Fruit fly (Drosophila melanogaster): ENCODE data around the gene Nbr.

The Nbr gene

DNA sequence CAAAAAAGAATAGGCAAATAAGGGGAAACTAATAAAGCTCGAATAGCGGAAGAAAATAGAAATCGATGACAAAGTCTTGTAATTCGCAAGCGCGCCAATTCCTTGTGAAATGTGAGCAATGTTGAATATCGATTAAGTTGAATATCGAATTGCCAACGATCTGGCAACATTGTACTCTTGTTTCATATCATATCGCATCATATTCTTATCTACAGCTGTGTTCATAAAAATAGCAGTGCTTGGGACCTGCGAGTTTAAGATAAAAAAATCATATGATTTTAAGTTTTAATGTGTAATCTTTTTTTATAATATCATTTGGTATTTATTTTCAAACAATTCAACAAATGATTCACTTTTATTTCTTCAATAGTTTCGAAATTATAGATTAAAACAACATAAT, 13.8 kb downstream of the Nbr start (continued):
- TF ChIP-seq Eip78C (GFP tag), result no peak
- TF ChIP-seq CG34406 (GFP tag; optimal IDR thresholded peaks at IDR 0.05), result no peak

DNA sequence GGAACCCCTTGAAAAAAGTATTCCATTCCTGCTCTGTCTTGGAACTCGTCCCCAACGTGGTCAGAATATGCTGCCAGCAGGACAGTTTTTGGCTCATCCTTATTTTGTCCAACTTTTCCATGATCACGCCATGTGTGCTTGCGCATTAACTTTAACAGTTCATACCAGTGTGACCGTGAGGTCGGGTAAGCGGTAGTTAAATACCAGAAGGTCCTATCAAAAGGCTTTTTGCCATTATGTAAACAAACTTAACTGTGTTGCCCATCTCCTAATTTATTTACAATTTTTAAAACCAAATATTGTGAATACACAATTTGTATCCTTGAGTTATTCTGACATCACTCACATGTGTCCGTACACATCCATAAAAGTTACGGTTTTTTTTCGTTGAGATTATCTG, 14.6 kb downstream of the Nbr start, which contains the start of gene del:
del (minus strand) TSS at position 305 of the 400 bp plus-strand sequence.
- no peak for TF ChIP-seq Gug (GFP tag; IDR thresholded peaks at IDR 0.05)
- no peak for TF ChIP-seq net (GFP tag; optimal IDR thresholded peaks at IDR 0.05)
- no peak for TF ChIP-seq CG6163 (GFP tag; IDR thresholded peaks at IDR 0.05)
- no peak for TF ChIP-seq achi (GFP tag; optimal IDR thresholded peaks at IDR 0.05)
- TF ChIP-seq Eip93F (GFP tag; optimal IDR thresholded peaks at IDR 0.05), result no peak
- no peak for TF ChIP-seq CG4318 (GFP tag; optimal IDR thresholded peaks at IDR 0.05)
- TF ChIP-seq CG16779 (tag; optimal IDR thresholded peaks at IDR 0.05), result no peak
- no peak for TF ChIP-seq Hr39 (GFP tag; optimal IDR thresholded peaks at IDR 0.05)
- TF ChIP-seq fd85E (GFP tag; optimal IDR thresholded peaks at IDR 0.05), result no peak
- TF ChIP-seq CG15336 (GFP tag; IDR thresholded peaks at IDR 0.05), result no peak
- no peak for TF ChIP-seq vri (GFP tag; optimal IDR thresholded peaks at IDR 0.05)
- TF ChIP-seq CG8119 (GFP tag; IDR thresholded peaks at IDR 0.05), result no peak
- TF ChIP-seq CG6808 (GFP tag; optimal IDR thresholded peaks at IDR 0.05), result no peak
- TF ChIP-seq CG8319 (GFP tag; optimal IDR thresholded peaks at IDR 0.05), result no peak
- TF ChIP-seq CG1621 (tag; optimal IDR thresholded peaks at IDR 0.05), result no peak

DNA sequence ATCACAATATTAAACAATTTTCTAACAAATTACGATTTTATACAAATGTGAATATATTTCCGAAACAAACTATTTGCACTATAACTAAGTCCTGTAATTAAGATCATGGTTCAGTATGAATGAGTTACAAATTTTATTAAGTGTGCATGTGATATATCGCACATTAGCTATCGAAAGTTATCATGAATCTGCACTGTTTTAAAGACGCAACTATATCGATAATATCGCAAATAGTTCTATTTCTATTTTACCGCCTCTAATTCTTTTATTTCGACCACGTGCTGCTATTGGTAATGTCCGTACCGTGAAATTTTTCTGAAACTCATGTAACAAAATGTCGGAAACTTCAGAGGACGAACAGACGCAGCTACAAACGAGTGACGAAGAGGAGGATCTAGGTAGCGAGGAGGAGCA, 19.9 kb downstream of the Nbr start, which contains the start of gene pths:
pths (plus strand) TSS at position 258 of the 414 bp plus-strand sequence.
- TF ChIP-seq Sox14 (GFP tag; optimal IDR thresholded peaks at IDR 0.05), result no peak
- peak; percentile 22 for TF ChIP-seq Sox15 (GFP tag; optimal IDR thresholded peaks at IDR 0.05)
- TF ChIP-seq CG6276 (GFP tag; optimal IDR thresholded peaks at IDR 0.05), result no peak
- peak; percentile 26 for TF ChIP-seq esn (GFP tag; optimal IDR thresholded peaks at IDR 0.05)
- TF ChIP-seq eg (GFP tag; IDR thresholded peaks at IDR 0.05), result no peak
- no peak for TF ChIP-seq CG32006 (GFP tag; optimal IDR thresholded peaks at IDR 0.05)
- no peak for TF ChIP-seq CG16779 (tag; optimal IDR thresholded peaks at IDR 0.05)
- TF ChIP-seq CG11294 (GFP tag; IDR thresholded peaks at IDR 0.05), result no peak
- no peak for TF ChIP-seq Gug (GFP tag; IDR thresholded peaks at IDR 0.05)
- TF ChIP-seq CG6792 (GFP tag; optimal IDR thresholded peaks at IDR 0.05), result no peak
- no peak for TF ChIP-seq achi (GFP tag; optimal IDR thresholded peaks at IDR 0.05)
- TF ChIP-seq CG6854 (GFP tag; optimal IDR thresholded peaks at IDR 0.05), result no peak
- TF ChIP-seq net (GFP tag; optimal IDR thresholded peaks at IDR 0.05), result no peak
- TF ChIP-seq CG34406 (GFP tag; optimal IDR thresholded peaks at IDR 0.05), result no peak
- no peak for TF ChIP-seq Sox102F (GFP tag; optimal IDR thresholded peaks at IDR 0.05)
- no peak for TF ChIP-seq svp (GFP tag)
- no peak for TF ChIP-seq Smox (GFP tag; optimal IDR thresholded peaks at IDR 0.05)
- TF ChIP-seq CG3032 (tag; optimal IDR thresholded peaks at IDR 0.05), result peak; percentile 42
- peak; percentile 44 for TF ChIP-seq cyc (GFP tag; optimal IDR thresholded peaks at IDR 0.05)
- no peak for TF ChIP-seq fd59A (GFP tag; optimal IDR thresholded peaks at IDR 0.05)
- TF ChIP-seq acj6 (GFP tag; optimal IDR thresholded peaks at IDR 0.05), result no peak
- TF ChIP-seq Met (GFP tag; optimal IDR thresholded peaks at IDR 0.05), result no peak
- peak; percentile 64 for TF ChIP-seq Hr39 (GFP tag; optimal IDR thresholded peaks at IDR 0.05)
- peak; percentile 59 for TF ChIP-seq CG31627 (GFP tag; optimal IDR thresholded peaks at IDR 0.05)
- no peak for TF ChIP-seq CG3919 (GFP tag; optimal IDR thresholded peaks at IDR 0.05)
- TF ChIP-seq CG8319 (GFP tag; optimal IDR thresholded peaks at IDR 0.05), result no peak
- no peak for TF ChIP-seq dac (GFP tag; optimal IDR thresholded peaks at IDR 0.05)
- TF ChIP-seq Eip75B (GFP tag; optimal IDR thresholded peaks at IDR 0.05), result no peak
- no peak for TF ChIP-seq ss (GFP tag; optimal IDR thresholded peaks at IDR 0.05)
- peak; percentile 32 for TF ChIP-seq CG11902 (GFP tag; optimal IDR thresholded peaks at IDR 0.05)
- no peak for TF ChIP-seq CG7368 (GFP tag; optimal IDR thresholded peaks at IDR 0.05)
- no peak for TF ChIP-seq CG4318 (GFP tag; optimal IDR thresholded peaks at IDR 0.05)
- TF ChIP-seq Ets96B (tag; optimal IDR thresholded peaks at IDR 0.05), result no peak
- TF ChIP-seq fd85E (GFP tag; optimal IDR thresholded peaks at IDR 0.05), result no peak
- peak; percentile 29 for TF ChIP-seq Ets21C (GFP tag; optimal IDR thresholded peaks at IDR 0.05)
- TF ChIP-seq CG1621 (tag; optimal IDR thresholded peaks at IDR 0.05), result no peak
- TF ChIP-seq fkh (GFP tag; optimal IDR thresholded peaks at IDR 0.05), result no peak
- TF ChIP-seq Eip78C (GFP tag), result peak; percentile 62
- TF ChIP-seq topi (GFP tag; optimal IDR thresholded peaks at IDR 0.05), result no peak
- TF ChIP-seq dsx (GFP tag; optimal IDR thresholded peaks at IDR 0.05; ENCODE audit: poor library complexity, severe bottlenecking), result no peak
- TF ChIP-seq CG8632 (GFP tag; optimal IDR thresholded peaks at IDR 0.05), result no peak
- no peak for TF ChIP-seq CG6163 (GFP tag; IDR thresholded peaks at IDR 0.05)
- TF ChIP-seq CG15336 (GFP tag; IDR thresholded peaks at IDR 0.05), result no peak
- TF ChIP-seq Hr38 (GFP tag; optimal IDR thresholded peaks at IDR 0.05), result no peak

All from whole organism, prepupa.